Fruit fly (Drosophila melanogaster) whole organism, adult: ENCODE results near the gene PCNA2.

Source experiments
- CG11617 ChIP-seq: fragments of 200-800 bp; sonication (Bioruptor generic); optimal IDR thresholded peaks from 2 replicates; lab custom pipeline; 2017; ENCODE audit warnings: mild to moderate bottlenecking, missing biosample characterization, missing genetic modification reagents, missing genetic modification characterization
- CG12768 ChIP-seq: fragments of 200-800 bp; sonication (Bioruptor generic); optimal IDR thresholded peaks from 2 replicates; lab custom pipeline; 2017; ENCODE audit warnings: missing biosample characterization, missing genetic modification characterization, mild to moderate bottlenecking, moderate library complexity, missing genetic modification reagents
- CG14711 ChIP-seq: fragments of 200-800 bp; sonication (Bioruptor generic); optimal IDR thresholded peaks from 2 replicates; lab custom pipeline; 2018; ENCODE audit warnings: missing biosample characterization, mild to moderate bottlenecking, missing genetic modification characterization, moderate library complexity
- CG1620 ChIP-seq: fragments of 200-800 bp; sonication (Bioruptor generic); optimal IDR thresholded peaks from 2 replicates; lab custom pipeline; 2016; ENCODE audit warnings: missing biosample characterization, missing genetic modification characterization
- CG33017 ChIP-seq: fragments of 200-800 bp; sonication (Bioruptor generic); optimal IDR thresholded peaks from 2 replicates; lab custom pipeline; 2018; ENCODE audit warnings: missing biosample characterization, mild to moderate bottlenecking, missing genetic modification characterization, moderate library complexity
- CG5204 ChIP-seq: fragments of 200-800 bp; sonication (Bioruptor generic); optimal IDR thresholded peaks from 2 replicates; lab custom pipeline; 2016; ENCODE audit warnings: missing biosample characterization, missing genetic modification characterization
- CG7045 ChIP-seq: fragments of 200-800 bp; sonication (Bioruptor generic); optimal IDR thresholded peaks from 2 replicates; lab custom pipeline; 2017; ENCODE audit warnings: missing biosample characterization, mild to moderate bottlenecking, missing genetic modification characterization
- CG7101 ChIP-seq: fragments of 200-800 bp; sonication (Bioruptor generic); optimal IDR thresholded peaks from 2 replicates; lab custom pipeline; 2018; ENCODE audit warnings: missing biosample characterization, mild to moderate bottlenecking, missing genetic modification characterization, moderate library complexity
- Clk ChIP-seq: fragments of 200-800 bp; sonication (Bioruptor generic); optimal IDR thresholded peaks from 2 replicates; lab custom pipeline; 2017; ENCODE audit warnings: missing biosample characterization, missing genetic modification characterization
- Crg-1 ChIP-seq: fragments of 200-800 bp; sonication (Bioruptor generic); optimal IDR thresholded peaks from 2 replicates; lab custom pipeline; 2016; ENCODE audit warnings: missing biosample characterization, missing genetic modification characterization
- Hr96 ChIP-seq: fragments of 200-800 bp; sonication (Bioruptor generic); optimal IDR thresholded peaks from 2 replicates; lab custom pipeline; 2016; ENCODE audit warnings: missing biosample characterization, missing genetic modification characterization
- Mnt ChIP-seq: fragments of 200-800 bp; sonication (Bioruptor generic); optimal IDR thresholded peaks from 2 replicates; lab custom pipeline; 2016; ENCODE audit warnings: missing biosample characterization, mild to moderate bottlenecking, missing genetic modification characterization
- bab1 ChIP-seq: fragments of 200-800 bp; sonication (Bioruptor generic); optimal IDR thresholded peaks from 3 replicates; lab custom pipeline; 2019; ENCODE audit warnings: missing biosample characterization, mild to moderate bottlenecking, missing genetic modification characterization, moderate library complexity
- cic ChIP-seq: fragments of 200-800 bp; sonication (Bioruptor generic); optimal IDR thresholded peaks from 2 replicates; lab custom pipeline; 2017; ENCODE audit warnings: missing biosample characterization, mild to moderate bottlenecking, missing genetic modification characterization, moderate library complexity
- cnc ChIP-seq, 2 experiments: fragments of >200 bp; optimal IDR thresholded peaks; 2 replicates each; lab custom pipeline; 2017
- kay ChIP-seq: fragments of 200-800 bp; sonication (Bioruptor generic); peaks from one replicate; lab custom pipeline; 2016; ENCODE audit warnings: missing biosample characterization, missing genetic modification characterization, borderline replicate concordance
- ovo ChIP-seq: fragments of 200-800 bp; sonication (Bioruptor generic); optimal IDR thresholded peaks from 2 replicates; lab custom pipeline; 2016; ENCODE audit warnings: missing biosample characterization, missing genetic modification characterization
- pad ChIP-seq: fragments of 200-800 bp; sonication (Bioruptor generic); optimal IDR thresholded peaks from 3 replicates; lab custom pipeline; 2017; ENCODE audit warnings: missing biosample characterization, missing genetic modification characterization, mild to moderate bottlenecking, moderate library complexity, missing genetic modification reagents
- tj ChIP-seq: fragments of 200-800 bp; sonication (Bioruptor generic); optimal IDR thresholded peaks from 3 replicates; lab custom pipeline; 2017; ENCODE audit warnings: missing biosample characterization, mild to moderate bottlenecking, missing genetic modification characterization, moderate library complexity
- toe ChIP-seq: fragments of 200-800 bp; sonication (Bioruptor generic); optimal IDR thresholded peaks from 2 replicates; lab custom pipeline; 2016; ENCODE audit warnings: missing biosample characterization, missing genetic modification characterization

PCNA2 gene

DNA sequence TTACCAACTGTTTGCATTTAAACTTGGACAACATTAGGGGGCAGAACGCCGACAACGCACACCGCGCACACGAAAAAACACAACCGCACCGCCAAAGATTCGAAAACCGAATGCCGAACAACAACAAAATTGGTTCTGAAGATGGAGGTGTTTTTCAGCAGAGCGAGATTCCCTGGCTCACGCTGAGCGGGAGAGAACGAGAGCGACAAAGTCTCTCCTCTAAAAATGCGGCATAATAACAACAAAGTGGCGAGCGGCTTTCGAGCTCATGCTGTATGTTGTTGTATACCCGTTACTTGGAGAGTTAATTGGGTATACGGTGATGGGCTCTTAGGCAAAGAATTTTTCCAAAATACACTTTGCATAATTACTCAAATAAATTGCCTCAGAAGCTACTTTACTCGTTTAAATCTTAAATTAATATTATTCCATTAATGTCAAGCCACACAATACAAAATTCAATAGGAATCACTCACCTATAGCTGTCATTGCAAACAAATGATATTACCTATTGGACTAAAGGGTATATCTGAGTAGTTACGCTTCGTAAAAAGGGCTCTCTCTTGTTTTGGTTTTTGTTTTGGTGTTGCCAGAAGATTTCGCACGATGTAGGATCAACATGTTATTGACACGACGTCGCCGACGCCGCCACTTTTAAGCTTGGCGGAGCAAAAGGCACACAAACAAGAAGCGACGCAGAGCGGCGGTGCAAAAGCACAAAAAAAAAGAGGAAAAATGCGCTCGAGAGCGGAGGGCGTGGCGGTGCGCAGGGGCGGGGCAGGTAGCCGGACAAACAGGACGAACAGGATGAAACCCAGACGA, 11.1 kb downstream of the PCNA2 start:
- no peak for TF ChIP-seq cic
- TF ChIP-seq CG7045 (GFP tag; lab: Kevin White, UChicago): no peak
- peak; percentile 70 for TF ChIP-seq ovo (GFP tag; lab: Kevin White, UChicago)
- TF ChIP-seq pad: peak; percentile 16
- no peak for TF ChIP-seq CG11617 (GFP tag; lab: Kevin White, UChicago)
- TF ChIP-seq kay (GFP tag; lab: Kevin White, UChicago): no peak
- TF ChIP-seq Hr96: no peak
- TF ChIP-seq toe (GFP tag; lab: Kevin White, UChicago): no peak
- no peak for TF ChIP-seq tj (GFP tag; lab: Kevin White, UChicago)
- TF ChIP-seq Clk: no peak
- TF ChIP-seq CG1620 (GFP tag; lab: Kevin White, UChicago): no peak
- no peak for TF ChIP-seq Mnt
- TF ChIP-seq CG5204 (GFP tag; lab: Kevin White, UChicago): no peak
- no peak for TF ChIP-seq CG12768 (GFP tag; lab: Kevin White, UChicago)
- no peak for TF ChIP-seq Crg-1
- TF ChIP-seq CG7101: peak; percentile 42
- peak; percentile 32 for TF ChIP-seq CG14711 (tag; lab: Kevin White, UChicago)
- TF ChIP-seq cnc (optimal IDR thresholded peaks at IDR 0.05; lab: Kevin White, UChicago): no peak
- TF ChIP-seq bab1: peak; percentile 52
- TF ChIP-seq CG33017: no peak

dm6 chr2L:19571574-19572495, 12.0 kb downstream of the PCNA2 start:
- no peak for TF ChIP-seq Crg-1
- no peak for TF ChIP-seq CG1620 (GFP tag; lab: Kevin White, UChicago)
- no peak for TF ChIP-seq CG14711 (tag; lab: Kevin White, UChicago)
- TF ChIP-seq pad: peak; percentile 85
- no peak for TF ChIP-seq CG7045 (GFP tag; lab: Kevin White, UChicago)
- peak; percentile 18 for TF ChIP-seq ovo (GFP tag; lab: Kevin White, UChicago)
- no peak for TF ChIP-seq cnc (optimal IDR thresholded peaks at IDR 0.05; lab: Kevin White, UChicago)
- no peak for TF ChIP-seq CG33017
- no peak for TF ChIP-seq toe (GFP tag; lab: Kevin White, UChicago)
- no peak for TF ChIP-seq Clk
- no peak for TF ChIP-seq bab1
- TF ChIP-seq CG11617 (GFP tag; lab: Kevin White, UChicago): no peak
- no peak for TF ChIP-seq kay (GFP tag; lab: Kevin White, UChicago)
- no peak for TF ChIP-seq Mnt
- no peak for TF ChIP-seq CG5204 (GFP tag; lab: Kevin White, UChicago)
- no peak for TF ChIP-seq CG7101
- TF ChIP-seq CG12768 (GFP tag; lab: Kevin White, UChicago): no peak
- TF ChIP-seq Hr96: no peak
- TF ChIP-seq tj (GFP tag; lab: Kevin White, UChicago): peak; percentile 5
- TF ChIP-seq cic: peak; percentile 31

DNA sequence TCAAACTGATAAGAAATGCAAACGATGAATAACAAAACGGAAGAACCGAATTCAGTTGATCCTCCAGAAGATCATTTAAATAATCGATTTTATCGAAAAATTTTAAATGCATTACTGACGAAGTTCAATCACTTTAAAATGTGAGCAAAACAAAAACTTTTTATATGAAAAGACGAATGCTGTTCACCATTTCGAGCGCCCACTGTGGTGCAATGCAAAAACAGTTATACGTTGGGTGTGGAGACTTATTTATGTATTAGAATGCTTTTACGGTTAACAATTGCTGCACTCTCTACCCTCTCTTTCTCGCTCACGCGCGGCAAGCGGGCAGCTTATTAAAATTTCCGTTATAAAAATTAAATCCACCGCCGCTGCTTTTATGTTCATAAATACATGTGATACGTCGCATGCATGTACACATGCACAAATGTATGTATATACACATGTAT, 13.0 kb downstream of the PCNA2 start:
- TF ChIP-seq toe (GFP tag; lab: Kevin White, UChicago) (no peak), CG5204 (GFP tag; lab: Kevin White, UChicago) (no peak), bab1 (peak; percentile 10), CG12768 (GFP tag; lab: Kevin White, UChicago) (no peak), pad (peak; percentile 81), tj (GFP tag; lab: Kevin White, UChicago) (no peak), CG7045 (GFP tag; lab: Kevin White, UChicago) (peak; percentile 31), CG11617 (GFP tag; lab: Kevin White, UChicago) (no peak), cic (no peak), CG33017 (no peak), Mnt (peak; percentile 2), CG1620 (GFP tag; lab: Kevin White, UChicago) (no peak), CG7101 (peak; percentile 24), Hr96 (no peak), kay (GFP tag; lab: Kevin White, UChicago) (no peak), Crg-1 (no peak), Clk (no peak), cnc (optimal IDR thresholded peaks at IDR 0.05; lab: Kevin White, UChicago) (no peak), ovo (GFP tag; lab: Kevin White, UChicago) (peak; percentile 96), CG14711 (tag; lab: Kevin White, UChicago) (peak; percentile 24)

DNA sequence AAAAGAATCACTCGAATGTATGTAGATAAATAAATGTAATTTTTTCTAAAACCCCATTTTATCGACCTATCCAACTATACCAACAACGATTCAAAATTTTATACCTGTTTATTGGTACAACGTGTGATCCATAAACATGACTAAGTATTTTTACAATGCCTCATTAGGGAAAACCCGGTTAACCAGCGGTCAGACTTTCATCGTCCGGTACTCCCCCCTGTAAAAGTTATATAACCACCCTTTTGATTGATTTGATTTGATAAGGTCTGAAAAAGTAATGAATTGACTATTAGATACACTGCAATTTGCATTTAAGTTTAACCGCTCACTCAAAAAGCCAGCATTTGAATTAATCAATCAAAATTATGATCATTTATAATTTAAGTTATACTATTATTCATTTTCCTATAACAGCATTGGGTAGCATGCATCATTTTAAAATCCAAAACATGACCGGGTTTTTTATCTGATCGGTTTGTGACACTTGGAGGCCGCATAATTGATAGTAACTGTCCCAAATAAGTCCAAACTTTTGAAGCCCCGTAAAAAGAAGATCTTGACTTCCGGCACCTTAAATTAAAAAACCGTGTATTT, 16.4 kb downstream of the PCNA2 start:
- TF ChIP-seq Clk: no peak
- TF ChIP-seq CG5204 (GFP tag; lab: Kevin White, UChicago): no peak
- TF ChIP-seq kay (GFP tag; lab: Kevin White, UChicago): peak; percentile 45

- no peak for TF ChIP-seq kay (GFP tag; lab: Kevin White, UChicago)
- peak; percentile 22 for TF ChIP-seq bab1
- no peak for TF ChIP-seq Clk
- TF ChIP-seq CG7045 (GFP tag; lab: Kevin White, UChicago): no peak
Observed at dm6 chr2L:19565233-19565898, 18.4 kb downstream of the PCNA2 start, which contains the start of gene CG13077. Gene CG13077 (plus strand): TSS chr2L:19565863.
